Worm (Caenorhabditis elegans): ENCODE results near the gene nhr-204.

The nhr-204 gene

ce11 chrV:238094-238493 is 20.5 kb downstream of the nhr-204 start, which contains the start of gene R02C2.1:
Gene R02C2.1, minus strand, starts transcription at chrV:238194.
- TF ChIP-seq ceh-62 (tag; optimal IDR thresholded peaks at IDR 0.05) (no peak), lin-29 (GFP tag; IDR thresholded peaks at IDR 0.05) (no peak), duxl-1 (tag; optimal IDR thresholded peaks at IDR 0.05; ENCODE audit: poor library complexity) (no peak), vab-7 (GFP tag; IDR thresholded peaks at IDR 0.05) (no peak)

DNA sequence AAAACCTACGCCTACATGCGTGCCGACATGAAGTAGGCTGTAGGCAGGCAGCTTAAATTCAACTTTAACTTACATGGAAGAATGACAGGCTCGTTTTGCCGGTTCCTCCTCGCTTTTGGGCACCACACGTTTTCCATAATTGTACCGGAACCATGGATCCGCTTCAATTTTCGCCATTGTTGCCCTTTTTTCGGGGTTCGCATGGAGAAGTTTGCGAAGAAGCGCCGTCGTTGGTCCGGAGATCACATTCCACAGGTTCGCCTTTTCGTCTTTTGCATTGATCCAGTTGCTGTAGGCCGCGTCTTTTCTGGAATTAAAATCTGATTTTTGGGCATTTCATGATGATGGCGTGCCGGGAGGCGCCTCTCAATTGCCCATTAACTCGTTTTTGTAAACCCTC is 21.6 kb downstream of the nhr-204 start:
- no peak for TF ChIP-seq nhr-25 (tag; optimal IDR thresholded peaks at IDR 0.05; ENCODE audit: borderline replicate concordance, insufficient read depth)
- no peak for TF ChIP-seq gei-8 (GFP tag; optimal IDR thresholded peaks at IDR 0.05)
- no peak for TF ChIP-seq F37D6.2 (tag; optimal IDR thresholded peaks at IDR 0.05)
- no peak for TF ChIP-seq ceh-82 (tag; optimal IDR thresholded peaks at IDR 0.05)
- peak; percentile 90 for TF ChIP-seq aha-1 (tag)
- TF ChIP-seq mes-2 (tag; optimal IDR thresholded peaks at IDR 0.05; ENCODE audit: poor library complexity, severe bottlenecking), result no peak

DNA sequence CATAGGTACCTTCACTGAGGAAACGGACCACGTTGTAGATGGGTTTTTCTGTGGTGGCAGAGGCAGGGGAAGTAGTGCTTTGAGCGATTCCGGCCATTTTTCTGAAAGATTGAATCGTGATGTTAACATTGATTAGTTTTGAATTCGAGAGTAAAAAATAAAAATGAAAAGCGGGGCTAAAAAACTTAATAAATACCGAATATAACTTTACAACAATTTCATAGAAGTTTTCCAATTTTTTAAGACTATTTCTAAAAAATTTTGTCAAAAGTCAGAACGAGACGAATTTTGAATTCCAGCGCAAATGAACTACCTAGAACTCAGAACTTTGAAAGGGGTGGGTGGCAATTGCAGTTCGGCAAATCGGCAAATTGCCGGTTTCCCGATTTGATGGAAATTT is 24.1 kb downstream of the nhr-204 start, which contains the start of gene kin-33:
Gene kin-33, minus strand, starts transcription at position 101 of the 400 bp plus-strand sequence.
- no peak for TF ChIP-seq daf-16 (GFP tag; optimal IDR thresholded peaks at IDR 0.05)
- TF ChIP-seq daf-16 (tag; optimal IDR thresholded peaks at IDR 0.05), result no peak
- no peak for TF ChIP-seq madf-9 (GFP tag; conservative IDR thresholded peaks at IDR 0.05)
- no peak for TF ChIP-seq mes-2 (tag; optimal IDR thresholded peaks at IDR 0.05; ENCODE audit: poor library complexity, severe bottlenecking)
- TF ChIP-seq nhr-76 (tag; optimal IDR thresholded peaks at IDR 0.05), result no peak
- TF ChIP-seq Y105C5A.15 (GFP tag; IDR thresholded peaks at IDR 0.05), result no peak

DNA sequence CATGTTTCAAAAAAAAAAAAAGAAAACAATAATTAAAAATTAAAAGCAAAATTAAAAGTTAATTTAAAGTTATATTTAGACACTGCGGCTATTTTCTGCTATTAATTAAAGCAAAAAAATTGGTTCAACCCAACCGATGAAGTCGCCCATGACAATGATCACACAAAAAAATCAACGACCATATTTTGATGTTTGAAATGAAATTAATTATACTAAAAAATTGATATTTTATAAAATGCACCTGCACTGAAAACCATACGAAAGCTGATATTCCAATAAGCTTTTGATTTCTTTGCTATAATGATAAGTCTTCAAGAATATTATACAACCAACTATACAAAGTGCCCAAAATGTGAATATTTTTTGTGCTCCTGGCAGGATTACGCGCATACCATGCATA is 39.0 kb downstream of the nhr-204 start, which contains the start of gene srh-80:
Gene srh-80, plus strand, starts transcription at position 301 of the 400 bp plus-strand sequence.
- TF ChIP-seq unc-62 (GFP tag; optimal IDR thresholded peaks at IDR 0.05 in 1 of 2), result peak in 1 of 2 experiments; percentile 9
- TF ChIP-seq unc-62 (tag; optimal IDR thresholded peaks at IDR 0.05), result no peak
- TF ChIP-seq zip-11 (GFP tag; IDR thresholded peaks at IDR 0.05), result no peak
- TF ChIP-seq Y5F2A.4 (GFP tag; optimal IDR thresholded peaks at IDR 0.05), result no peak

ce11 chrV:216847-217246 is 41.8 kb downstream of the nhr-204 start, which contains the start of gene srh-78:
Gene srh-78, plus strand, starts transcription at chrV:217147.
- TF ChIP-seq daf-19 (GFP tag; conservative IDR thresholded peaks at IDR 0.05), result no peak
- no peak for TF ChIP-seq madf-5 (GFP tag; IDR thresholded peaks at IDR 0.05)
- no peak for TF ChIP-seq nhr-41 (GFP tag; IDR thresholded peaks at IDR 0.05)
- TF ChIP-seq nhr-11 (tag; optimal IDR thresholded peaks at IDR 0.05), result no peak
- no peak for TF ChIP-seq unc-130 (GFP tag; optimal IDR thresholded peaks at IDR 0.05)
- no peak for TF ChIP-seq skn-1 (tag; optimal IDR thresholded peaks at IDR 0.05)
- no peak for TF ChIP-seq Y48G9A.11 (GFP tag; IDR thresholded peaks at IDR 0.05)
- TF ChIP-seq nhr-237 (tag; optimal IDR thresholded peaks at IDR 0.05), result no peak
- no peak for TF ChIP-seq dpl-1 (GFP tag; optimal IDR thresholded peaks at IDR 0.05)

DNA sequence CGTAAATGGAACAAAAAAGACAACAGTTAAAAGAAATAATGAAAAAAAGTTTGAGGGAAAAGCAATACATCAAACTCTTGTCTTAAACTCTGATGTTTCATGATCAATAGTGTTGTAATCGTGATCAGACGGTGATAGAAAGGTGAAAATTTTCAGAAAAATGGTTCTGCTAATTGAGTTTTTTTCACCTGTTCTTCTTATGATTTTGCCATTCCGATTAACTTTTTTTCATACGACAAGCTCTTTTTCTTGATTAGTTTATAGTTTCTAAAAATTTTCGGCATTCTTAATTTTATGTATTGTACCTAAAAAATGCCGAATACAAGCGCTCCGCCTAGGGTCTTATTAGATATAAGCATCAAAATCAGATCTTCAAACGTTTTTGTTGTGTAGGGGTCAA is 42.9 kb downstream of the nhr-204 start:
- no peak for TF ChIP-seq ceh-44 (GFP tag; IDR thresholded peaks at IDR 0.05)
- TF ChIP-seq unc-39 (tag; optimal IDR thresholded peaks at IDR 0.05), result no peak
- TF ChIP-seq hmg-1.1 (GFP tag; IDR thresholded peaks at IDR 0.05), result no peak
- TF ChIP-seq F37D6.2 (tag; optimal IDR thresholded peaks at IDR 0.05), result no peak
- TF ChIP-seq lim-7 (GFP tag; IDR thresholded peaks at IDR 0.05), result no peak
- no peak for TF ChIP-seq lin-39 (tag; optimal IDR thresholded peaks at IDR 0.05)
- no peak for TF ChIP-seq mep-1 (tag; optimal IDR thresholded peaks at IDR 0.05)
- TF ChIP-seq Y48G9A.11 (GFP tag; IDR thresholded peaks at IDR 0.05), result no peak
- no peak for TF ChIP-seq attf-4 (tag; optimal IDR thresholded peaks at IDR 0.05)
- TF ChIP-seq egl-43 (GFP tag; IDR thresholded peaks at IDR 0.05), result no peak
- TF ChIP-seq F26F4.8 (GFP tag; conservative IDR thresholded peaks at IDR 0.05), result no peak
- TF ChIP-seq Y105C5A.15 (GFP tag; IDR thresholded peaks at IDR 0.05), result no peak
- no peak for TF ChIP-seq nhr-28 (tag; optimal IDR thresholded peaks at IDR 0.05)
- TF ChIP-seq hlh-30 (tag; optimal IDR thresholded peaks at IDR 0.05; ENCODE audit: insufficient read depth), result no peak
- TF ChIP-seq nhr-76 (tag; optimal IDR thresholded peaks at IDR 0.05), result no peak
- TF ChIP-seq gei-8 (GFP tag; optimal IDR thresholded peaks at IDR 0.05), result no peak
- TF ChIP-seq arid-1 (GFP tag; conservative IDR thresholded peaks at IDR 0.05), result no peak
- TF ChIP-seq jun-1 (tag; optimal IDR thresholded peaks at IDR 0.05), result no peak
- no peak for TF ChIP-seq dmd-9 (GFP tag; IDR thresholded peaks at IDR 0.05)
- no peak for TF ChIP-seq nhr-25 (tag; optimal IDR thresholded peaks at IDR 0.05; ENCODE audit: borderline replicate concordance, insufficient read depth)

Measured in whole organism, L4 larva.